Fruit fly (Drosophila melanogaster) whole organism, embryonic: ENCODE results near the gene CG8861.

ENCODE experiments used
- Aef1 ChIP-seq: fragments of 200-800 bp; sonication (Bioruptor generic); IDR thresholded peaks from 3 replicates; pipeline ENCODE4 v1.3.6; 2022; ENCODE audit warnings: missing biosample characterization, missing genetic modification characterization
- CG10274 ChIP-seq: fragments of 200-800 bp; sonication (Bioruptor generic); optimal IDR thresholded peaks from 3 replicates; lab custom pipeline; 2017; ENCODE audit warnings: missing biosample characterization, mild to moderate bottlenecking, missing genetic modification characterization
- CG12071 ChIP-seq: fragments of 200-800 bp; sonication (Bioruptor generic); optimal IDR thresholded peaks from 3 replicates; lab custom pipeline; 2018; ENCODE audit warnings: missing biosample characterization, mild to moderate bottlenecking, missing genetic modification characterization
- CG12744 ChIP-seq: fragments of 200-800 bp; sonication (Bioruptor generic); optimal IDR thresholded peaks from 2 replicates; lab custom pipeline; 2016; ENCODE audit warnings: missing biosample characterization, missing genetic modification characterization
- CG14710 ChIP-seq: fragments of 200-800 bp; sonication (Bioruptor generic); optimal IDR thresholded peaks from 3 replicates; lab custom pipeline; 2019; ENCODE audit warnings: missing biosample characterization, mild to moderate bottlenecking, missing genetic modification characterization, moderate library complexity
- CG1647 ChIP-seq: fragments of 200-800 bp; sonication (Bioruptor generic); optimal IDR thresholded peaks from 3 replicates; lab custom pipeline; 2016; ENCODE audit warnings: missing biosample characterization, missing genetic modification characterization
- CG16779 ChIP-seq: fragments of 200-800 bp; sonication (Bioruptor generic); IDR thresholded peaks from 2 replicates; pipeline ENCODE4 v1.3.6; 2022; ENCODE audit warnings: missing biosample characterization, missing genetic modification characterization
- CG1832 ChIP-seq: fragments of 200-800 bp; sonication (Bioruptor generic); optimal IDR thresholded peaks from 2 replicates; lab custom pipeline; 2017; ENCODE audit warnings: missing biosample characterization, mild to moderate bottlenecking, missing genetic modification characterization, inconsistent platforms
- CG18476 ChIP-seq: fragments of 200-800 bp; sonication (Bioruptor generic); optimal IDR thresholded peaks from 2 replicates; lab custom pipeline; 2016; ENCODE audit warnings: missing biosample characterization, mild to moderate bottlenecking, missing genetic modification characterization
- CG18619 ChIP-seq: fragments of 200-800 bp; sonication (Bioruptor generic); optimal IDR thresholded peaks from 3 replicates; lab custom pipeline; 2017; ENCODE audit warnings: missing biosample characterization, mild to moderate bottlenecking, missing genetic modification characterization
- CG2889 ChIP-seq: fragments of 200-800 bp; sonication (Bioruptor generic); IDR thresholded peaks from 3 replicates; pipeline ENCODE4 v1.3.6; 2022; ENCODE audit warnings: missing biosample characterization, missing genetic modification characterization
- CG4328 ChIP-seq: fragments of 200-800 bp; sonication (Bioruptor generic); optimal IDR thresholded peaks from 3 replicates; lab custom pipeline; 2017; ENCODE audit warnings: missing biosample characterization, missing genetic modification reagents, missing genetic modification characterization
- CG4360 ChIP-seq: fragments of 200-800 bp; sonication (Bioruptor generic); IDR thresholded peaks from 2 replicates; pipeline ENCODE4 v1.3.6; 2022; ENCODE audit warnings: missing biosample characterization, missing genetic modification characterization
- CG4424 ChIP-seq: fragments of 200-800 bp; sonication (Bioruptor generic); optimal IDR thresholded peaks from 3 replicates; lab custom pipeline; 2016; ENCODE audit warnings: missing biosample characterization, missing genetic modification characterization
- CG5245 ChIP-seq: fragments of 200-800 bp; sonication (Bioruptor generic); optimal IDR thresholded peaks from 3 replicates; lab custom pipeline; 2016; ENCODE audit warnings: missing biosample characterization, missing genetic modification characterization
- CG8281 ChIP-seq: fragments of 200-800 bp; sonication (Bioruptor generic); optimal IDR thresholded peaks from 2 replicates; lab custom pipeline; 2018; ENCODE audit warnings: missing biosample characterization, mild to moderate bottlenecking, missing genetic modification characterization, moderate library complexity
- CG8765 ChIP-seq: fragments of 200-800 bp; sonication (Bioruptor generic); IDR thresholded peaks from 2 replicates; pipeline ENCODE4 v1.3.6; 2022; ENCODE audit warnings: missing biosample characterization, missing genetic modification characterization
- CG9215 ChIP-seq: fragments of 200-800 bp; sonication (Bioruptor generic); IDR thresholded peaks from 2 replicates; pipeline ENCODE4 v1.3.6; 2022; ENCODE audit warnings: missing biosample characterization, missing genetic modification characterization
- CG9797 ChIP-seq: fragments of 200-800 bp; sonication (Bioruptor generic); optimal IDR thresholded peaks from 3 replicates; lab custom pipeline; 2018; ENCODE audit warnings: missing biosample characterization, mild to moderate bottlenecking, missing genetic modification characterization
- CkIIα-i1 ChIP-seq: fragments of 200-800 bp; sonication (Bioruptor generic); IDR thresholded peaks from 2 replicates; pipeline ENCODE4 v1.3.6; 2022; ENCODE audit warnings: missing biosample characterization, missing genetic modification characterization
- Dbx ChIP-seq: fragments of 200-800 bp; sonication (Bioruptor generic); IDR thresholded peaks from 3 replicates; pipeline ENCODE4 v1.3.6; 2022; ENCODE audit warnings: missing biosample characterization, missing genetic modification characterization
- Dll ChIP-seq: fragments of 200-800 bp; sonication (Bioruptor generic); IDR thresholded peaks from 4 replicates; pipeline ENCODE4 v1.3.6; 2022; ENCODE audit warnings: missing biosample characterization, missing genetic modification characterization; ENCODE audit not compliant: partially characterized antibody
- Drgx ChIP-seq: fragments of 200-800 bp; sonication (Bioruptor generic); IDR thresholded peaks from 2 replicates; pipeline ENCODE4 v1.3.6; 2022; ENCODE audit warnings: missing biosample characterization, missing genetic modification characterization
- Hr3 ChIP-seq: fragments of 200-800 bp; sonication (Bioruptor generic); optimal IDR thresholded peaks from 3 replicates; lab custom pipeline; 2016; ENCODE audit warnings: missing biosample characterization, missing genetic modification characterization
- Lim3 ChIP-seq: fragments of 200-800 bp; sonication (Bioruptor generic); IDR thresholded peaks from 2 replicates; pipeline ENCODE4 v1.3.6; 2022; ENCODE audit warnings: missing biosample characterization, missing genetic modification characterization
- PHDP ChIP-seq: fragments of 200-800 bp; sonication (Bioruptor generic); optimal IDR thresholded peaks from 3 replicates; lab custom pipeline; 2018; ENCODE audit warnings: missing biosample characterization, mild to moderate bottlenecking, missing genetic modification characterization, moderate library complexity
- Poxn ChIP-seq: fragments of 200-800 bp; sonication (Bioruptor generic); IDR thresholded peaks from 2 replicates; pipeline ENCODE4 v1.3.6; 2022; ENCODE audit warnings: missing biosample characterization, missing genetic modification characterization
- Ptx1 ChIP-seq: fragments of 200-800 bp; sonication (Bioruptor generic); IDR thresholded peaks from 2 replicates; pipeline ENCODE4 v1.3.6; 2022; ENCODE audit warnings: missing biosample characterization, missing genetic modification characterization
- Scr ChIP-seq: fragments of 200-800 bp; sonication (Bioruptor generic); IDR thresholded peaks from 2 replicates; pipeline ENCODE4 v1.3.6; 2022; ENCODE audit warnings: missing biosample characterization, missing genetic modification characterization; ENCODE audit not compliant: partially characterized antibody
- Sox100B ChIP-seq: fragments of 200-800 bp; sonication (Bioruptor generic); optimal IDR thresholded peaks from 3 replicates; lab custom pipeline; 2018; ENCODE audit warnings: missing biosample characterization, mild to moderate bottlenecking, missing genetic modification characterization
- Sox102F ChIP-seq: fragments of 200-800 bp; sonication (Bioruptor generic); optimal IDR thresholded peaks from 2 replicates; lab custom pipeline; 2018; ENCODE audit warnings: missing biosample characterization, mild to moderate bottlenecking, missing genetic modification characterization, moderate library complexity
- Sry-β ChIP-seq: fragments of 200-800 bp; sonication (Bioruptor generic); optimal IDR thresholded peaks from 2 replicates; lab custom pipeline; 2018; ENCODE audit warnings: missing biosample characterization, mild to moderate bottlenecking, missing genetic modification characterization, moderate library complexity
- Tbp ChIP-seq: fragments of >200 bp; optimal IDR thresholded peaks from 2 replicates; lab custom pipeline; 2018; ENCODE audit warnings: missing biosample characterization, missing genetic modification characterization
- Vsx1 ChIP-seq: fragments of 200-800 bp; sonication (Bioruptor generic); optimal IDR thresholded peaks from 2 replicates; lab custom pipeline; 2017; ENCODE audit warnings: missing biosample characterization, mild to moderate bottlenecking, missing genetic modification characterization, missing genetic modification reagents
- abd-A ChIP-seq: fragments of 200-800 bp; sonication (Bioruptor generic); optimal IDR thresholded peaks from 3 replicates; lab custom pipeline; 2019; ENCODE audit warnings: missing biosample characterization, mild to moderate bottlenecking, missing genetic modification characterization, moderate library complexity
- bcd ChIP-seq: fragments of 200-800 bp; sonication (Bioruptor generic); optimal IDR thresholded peaks from 2 replicates; lab custom pipeline; 2017; ENCODE audit warnings: missing biosample characterization, mild to moderate bottlenecking, missing genetic modification characterization
- crol ChIP-seq: fragments of 200-800 bp; sonication (Bioruptor generic); IDR thresholded peaks from 2 replicates; pipeline ENCODE4 v1.3.6; 2022; ENCODE audit warnings: missing biosample characterization, missing genetic modification characterization
- fd64A ChIP-seq: fragments of 200-800 bp; sonication (Bioruptor generic); optimal IDR thresholded peaks from 3 replicates; lab custom pipeline; 2018; ENCODE audit warnings: missing biosample characterization, mild to moderate bottlenecking, missing genetic modification characterization
- gcm2 ChIP-seq: fragments of 200-800 bp; sonication (Bioruptor generic); optimal IDR thresholded peaks from 2 replicates; lab custom pipeline; 2016; ENCODE audit warnings: missing biosample characterization, missing genetic modification characterization
- lmd ChIP-seq: fragments of 200-800 bp; sonication (Bioruptor generic); IDR thresholded peaks from 2 replicates; pipeline ENCODE4 v1.3.6; 2022; ENCODE audit warnings: missing biosample characterization, missing genetic modification characterization
- pb ChIP-seq: fragments of 200-800 bp; sonication (Bioruptor generic); optimal IDR thresholded peaks from 3 replicates; lab custom pipeline; 2016; ENCODE audit warnings: missing biosample characterization, missing genetic modification characterization
- pzg ChIP-seq: fragments of 200-800 bp; sonication (Bioruptor generic); optimal IDR thresholded peaks from 3 replicates; lab custom pipeline; 2018; ENCODE audit warnings: missing biosample characterization, mild to moderate bottlenecking, missing genetic modification characterization, moderate library complexity
- tgo ChIP-seq: fragments of 200-800 bp; sonication (Bioruptor generic); IDR thresholded peaks from 3 replicates; pipeline ENCODE4 v1.3.6; 2022; ENCODE audit warnings: missing biosample characterization, missing genetic modification characterization
- yki ChIP-seq: fragments of >200 bp; optimal IDR thresholded peaks from 3 replicates; lab custom pipeline; 2018
- zen2 ChIP-seq: fragments of 200-800 bp; sonication (Bioruptor generic); IDR thresholded peaks from 3 replicates; pipeline ENCODE4 v1.3.6; 2022; ENCODE audit warnings: missing biosample characterization, missing genetic modification characterization; ENCODE audit not compliant: partially characterized antibody
- zfh2 ChIP-seq: fragments of 200-800 bp; sonication (Bioruptor generic); optimal IDR thresholded peaks from 2 replicates; lab custom pipeline; 2016; ENCODE audit warnings: missing biosample characterization, missing genetic modification characterization

The CG8861 gene

dm6 chr3R:9340425-9341188 lies 12.3 kb upstream of the CG8861 start (continued):
- TF ChIP-seq CG18619 (GFP tag; lab: Kevin White, UChicago) = peak; percentile 92
- TF ChIP-seq gcm2 (GFP tag; lab: Kevin White, UChicago) = no peak
- TF ChIP-seq pb = no peak
- peak; percentile 80 for TF ChIP-seq Vsx1
- peak; percentile 71 for TF ChIP-seq CG2889 (GFP tag; lab: Robert Waterston, UW)
- 0 out of 2 replicates have a peak, but pooled peaks have one; percentile 16 for TF ChIP-seq CG4360 (GFP tag; lab: Robert Waterston, UW)
- no peak for TF ChIP-seq yki
- peak; percentile 80 for TF ChIP-seq CG5245 (GFP tag; lab: Kevin White, UChicago)
- TF ChIP-seq Sox102F (GFP tag; lab: Kevin White, UChicago) = peak; percentile 92
- peak; percentile 43 for TF ChIP-seq fd64A (GFP tag; lab: Kevin White, UChicago)
- TF ChIP-seq CG12744 (GFP tag; lab: Kevin White, UChicago) = no peak
- peak; percentile 77 for TF ChIP-seq tgo (GFP tag; lab: Robert Waterston, UW)
- peak; percentile 94 for TF ChIP-seq Sox100B (GFP tag; lab: Kevin White, UChicago)
- peak; percentile 10 for TF ChIP-seq Sry-β (GFP tag; lab: Kevin White, UChicago)
- TF ChIP-seq CG14710 (tag; lab: Kevin White, UChicago) = peak; percentile 91
- TF ChIP-seq CG16779 = peak; percentile 70
- TF ChIP-seq CG4328 = peak; percentile 80
- peak; percentile 85 for TF ChIP-seq Hr3 (GFP tag; lab: Kevin White, UChicago)
- peak; percentile 90 for TF ChIP-seq PHDP (tag; lab: Kevin White, UChicago)
- TF ChIP-seq CG10274 (GFP tag; lab: Kevin White, UChicago) = peak; percentile 85
- peak; percentile 69 for TF ChIP-seq Drgx (GFP tag; lab: Robert Waterston, UW)
- peak; percentile 51 for TF ChIP-seq CG1647 (GFP tag; lab: Kevin White, UChicago)
- TF ChIP-seq pzg (GFP tag; lab: Kevin White, UChicago) = peak; percentile 13
- no peak for TF ChIP-seq CkIIα-i1 (GFP tag; lab: Robert Waterston, UW)
- no peak for TF ChIP-seq CG9797 (GFP tag; lab: Kevin White, UChicago)
- peak; percentile 71 for TF ChIP-seq CG18476 (GFP tag; lab: Kevin White, UChicago)
- TF ChIP-seq zen2 (GFP tag; lab: Robert Waterston, UW) = no peak
- TF ChIP-seq crol (GFP tag; lab: Robert Waterston, UW) = no peak
- peak; percentile 76 for TF ChIP-seq CG8281 (tag; lab: Kevin White, UChicago)
- TF ChIP-seq Dll = no peak
- no peak for TF ChIP-seq Scr (GFP tag; lab: Robert Waterston, UW)
- TF ChIP-seq Aef1 (GFP tag; lab: Robert Waterston, UW) = peak; percentile 80
- TF ChIP-seq CG9215 (GFP tag; lab: Robert Waterston, UW) = peak; percentile 81
- peak; percentile 89 for TF ChIP-seq CG4424
- no peak for TF ChIP-seq Poxn (GFP tag; lab: Robert Waterston, UW)
- peak; percentile 64 for TF ChIP-seq CG12071 (GFP tag; lab: Kevin White, UChicago)
- TF ChIP-seq Ptx1 = peak; percentile 84
- TF ChIP-seq Tbp (GFP tag; lab: Kevin White, UChicago) = no peak
- no peak for TF ChIP-seq CG1832 (GFP tag; lab: Kevin White, UChicago)
- no peak for TF ChIP-seq abd-A (tag; lab: Kevin White, UChicago)
- TF ChIP-seq lmd = peak; percentile 89
- peak; percentile 92 for TF ChIP-seq bcd (GFP tag; lab: Kevin White, UChicago)
- peak; percentile 40; the same call in 1 of the 2 replicates for TF ChIP-seq CG8765 (GFP tag; lab: Robert Waterston, UW)
- TF ChIP-seq Lim3 (GFP tag; lab: Robert Waterston, UW) = no peak
- TF ChIP-seq zfh2 (GFP tag; lab: Kevin White, UChicago) = peak; percentile 82
- peak; percentile 78; the same call in 2 of the 3 replicates for TF ChIP-seq Dbx (GFP tag; lab: Robert Waterston, UW)
